Fruit fly (Drosophila melanogaster) whole organism, embryonic: ENCODE results near the gene CG3604.

Experiments
- Atf-2 ChIP-seq: fragments of 200-800 bp; sonication (Bioruptor generic); optimal IDR thresholded peaks from 2 replicates; lab custom pipeline; 2016; ENCODE audit warnings: missing biosample characterization, missing genetic modification characterization
- Bdp1 ChIP-seq: fragments of 200-800 bp; sonication (Bioruptor generic); optimal IDR thresholded peaks from 3 replicates; lab custom pipeline; 2016; ENCODE audit warnings: missing biosample characterization, missing genetic modification characterization
- CG1024 ChIP-seq: fragments of 200-800 bp; sonication (Bioruptor generic); IDR thresholded peaks from 2 replicates; pipeline ENCODE4 v1.3.6; 2022; ENCODE audit warnings: missing biosample characterization, missing genetic modification characterization
- CG11093 ChIP-seq: fragments of 200-800 bp; sonication (Bioruptor generic); IDR thresholded peaks from 3 replicates; pipeline ENCODE4 v1.3.6; 2022; ENCODE audit warnings: missing biosample characterization, missing genetic modification characterization
- CG11504 ChIP-seq: fragments of 200-800 bp; sonication (Bioruptor generic); optimal IDR thresholded peaks from 3 replicates; lab custom pipeline; 2019; ENCODE audit warnings: missing biosample characterization, mild to moderate bottlenecking, missing genetic modification characterization, moderate library complexity
- CG13123 ChIP-seq: fragments of 200-800 bp; sonication (Bioruptor generic); optimal IDR thresholded peaks from 2 replicates; lab custom pipeline; 2016; ENCODE audit warnings: missing biosample characterization, missing genetic modification characterization
- CG13296 ChIP-seq: fragments of 200-800 bp; sonication (Bioruptor generic); optimal IDR thresholded peaks from 3 replicates; lab custom pipeline; 2018; ENCODE audit warnings: missing biosample characterization, mild to moderate bottlenecking, missing genetic modification characterization
- CG14441 ChIP-seq: fragments of 200-800 bp; sonication (Bioruptor generic); IDR thresholded peaks from 2 replicates; pipeline ENCODE4 v1.3.6; 2022; ENCODE audit warnings: missing biosample characterization, missing genetic modification characterization
- CG15011 ChIP-seq: fragments of 200-800 bp; sonication (Bioruptor generic); optimal IDR thresholded peaks from 3 replicates; lab custom pipeline; 2018; ENCODE audit warnings: missing biosample characterization, mild to moderate bottlenecking, missing genetic modification characterization
- CG1602 ChIP-seq: fragments of 200-800 bp; sonication (Bioruptor generic); optimal IDR thresholded peaks from 3 replicates; lab custom pipeline; 2016; ENCODE audit warnings: missing biosample characterization, missing genetic modification characterization
- CG16813 ChIP-seq: fragments of 200-800 bp; sonication (Bioruptor generic); IDR thresholded peaks from 3 replicates; pipeline ENCODE4 v1.3.6; 2022; ENCODE audit warnings: missing biosample characterization, missing genetic modification characterization; ENCODE audit not compliant: partially characterized antibody
- CG2116 ChIP-seq: fragments of 200-800 bp; sonication (Bioruptor generic); optimal IDR thresholded peaks from 3 replicates; lab custom pipeline; 2018; ENCODE audit warnings: missing biosample characterization, mild to moderate bottlenecking, missing genetic modification characterization
- CG2120 ChIP-seq: fragments of 200-800 bp; sonication (Bioruptor generic); optimal IDR thresholded peaks from 3 replicates; lab custom pipeline; 2016; ENCODE audit warnings: missing biosample characterization, missing genetic modification characterization
- CG2202 ChIP-seq: fragments of 200-800 bp; sonication (Bioruptor generic); optimal IDR thresholded peaks from 2 replicates; lab custom pipeline; 2018; ENCODE audit warnings: missing biosample characterization, mild to moderate bottlenecking, missing genetic modification characterization
- CG4404 ChIP-seq: fragments of 200-800 bp; sonication (Bioruptor generic); IDR thresholded peaks from 2 replicates; pipeline ENCODE4 v1.3.6; 2022; ENCODE audit warnings: missing biosample characterization, missing genetic modification characterization
- CG4707 ChIP-seq: fragments of 200-800 bp; sonication (Bioruptor generic); optimal IDR thresholded peaks from 2 replicates; lab custom pipeline; 2018; ENCODE audit warnings: missing biosample characterization, mild to moderate bottlenecking, missing genetic modification characterization, moderate library complexity
- CG7372 ChIP-seq: fragments of 200-800 bp; sonication (Bioruptor generic); IDR thresholded peaks from 2 replicates; pipeline ENCODE4 v1.3.6; 2022; ENCODE audit warnings: missing biosample characterization, missing genetic modification characterization
- CG8089 ChIP-seq: fragments of 200-800 bp; sonication (Bioruptor generic); optimal IDR thresholded peaks from 3 replicates; lab custom pipeline; 2016; ENCODE audit warnings: missing biosample characterization, missing genetic modification characterization
- CG8478 ChIP-seq: fragments of >200 bp; optimal IDR thresholded peaks from 2 replicates; lab custom pipeline; 2018
- CG9817 ChIP-seq: fragments of 200-800 bp; sonication (Bioruptor generic); optimal IDR thresholded peaks from 2 replicates; lab custom pipeline; 2018; ENCODE audit warnings: missing biosample characterization, mild to moderate bottlenecking, missing genetic modification characterization, moderate library complexity
- Dll ChIP-seq: fragments of 200-800 bp; sonication (Bioruptor generic); IDR thresholded peaks from 4 replicates; pipeline ENCODE4 v1.3.6; 2022; ENCODE audit warnings: missing biosample characterization, missing genetic modification characterization; ENCODE audit not compliant: partially characterized antibody
- E2f2 ChIP-seq: fragments of 200-800 bp; sonication (Bioruptor generic); IDR thresholded peaks from 2 replicates; pipeline ENCODE4 v1.3.6; 2022; ENCODE audit warnings: missing biosample characterization, missing genetic modification characterization
- Ets65A ChIP-seq: fragments of 200-800 bp; sonication (Bioruptor generic); peaks from one replicate; lab custom pipeline; 2016; ENCODE audit warnings: missing biosample characterization, missing genetic modification characterization
- Ets97D ChIP-seq: fragments of 200-800 bp; sonication (Bioruptor generic); optimal IDR thresholded peaks from 3 replicates; lab custom pipeline; 2016; ENCODE audit warnings: missing biosample characterization, missing genetic modification characterization
- Fer2 ChIP-seq: fragments of 200-800 bp; sonication (Bioruptor generic); optimal IDR thresholded peaks from 2 replicates; lab custom pipeline; 2018; ENCODE audit warnings: missing biosample characterization, mild to moderate bottlenecking, missing genetic modification characterization, moderate library complexity
- Hey ChIP-seq: fragments of 200-800 bp; sonication (Bioruptor generic); optimal IDR thresholded peaks from 3 replicates; lab custom pipeline; 2018; ENCODE audit warnings: missing biosample characterization, mild to moderate bottlenecking, missing genetic modification characterization
- MESR4 ChIP-seq: fragments of 200-800 bp; sonication (Bioruptor generic); optimal IDR thresholded peaks from 2 replicates; lab custom pipeline; 2018; ENCODE audit warnings: missing biosample characterization, mild to moderate bottlenecking, missing genetic modification characterization, moderate library complexity
- Meics ChIP-seq: fragments of 200-800 bp; sonication (Bioruptor generic); optimal IDR thresholded peaks from 2 replicates; lab custom pipeline; 2017; ENCODE audit warnings: missing biosample characterization, mild to moderate bottlenecking, missing genetic modification characterization
- Nf-YA ChIP-seq: fragments of 200-800 bp; sonication (Bioruptor generic); IDR thresholded peaks from 2 replicates; pipeline ENCODE4 v1.3.6; 2022; ENCODE audit warnings: missing biosample characterization, missing genetic modification characterization
- Oli ChIP-seq: fragments of 200-800 bp; sonication (Bioruptor generic); optimal IDR thresholded peaks from 2 replicates; lab custom pipeline; 2018; ENCODE audit warnings: missing biosample characterization, mild to moderate bottlenecking, missing genetic modification characterization, moderate library complexity
- Optix ChIP-seq: fragments of 200-800 bp; sonication (Bioruptor generic); IDR thresholded peaks from 3 replicates; pipeline ENCODE4 v1.3.6; 2022; ENCODE audit warnings: missing biosample characterization, missing genetic modification characterization
- Pdp1 ChIP-seq, 2 experiments: fragments of 200-800 bp; sonication (Bioruptor generic); optimal IDR thresholded peaks; 3 replicates each; lab custom pipeline; 2016; ENCODE audit warnings: missing biosample characterization in 2 of 2, missing genetic modification characterization in 2 of 2, mild to moderate bottlenecking in 1 of 2, moderate library complexity in 1 of 2
- ac ChIP-seq: fragments of 200-800 bp; sonication (Bioruptor generic); optimal IDR thresholded peaks from 3 replicates; lab custom pipeline; 2017; ENCODE audit warnings: missing biosample characterization, mild to moderate bottlenecking, missing genetic modification characterization
- ato ChIP-seq: fragments of 200-800 bp; sonication (Bioruptor generic); IDR thresholded peaks from 2 replicates; pipeline ENCODE4 v1.3.6; 2022; ENCODE audit warnings: missing biosample characterization, missing genetic modification characterization; ENCODE audit not compliant: partially characterized antibody
- bbx ChIP-seq: fragments of 200-800 bp; sonication (Bioruptor generic); IDR thresholded peaks from 2 replicates; pipeline ENCODE4 v1.3.6; 2022; ENCODE audit warnings: missing biosample characterization, missing genetic modification characterization; ENCODE audit not compliant: partially characterized antibody
- dm ChIP-seq: fragments of 200-800 bp; sonication (Bioruptor generic); optimal IDR thresholded peaks from 3 replicates; lab custom pipeline; 2016; ENCODE audit warnings: missing biosample characterization, missing genetic modification characterization
- grau ChIP-seq: fragments of 200-800 bp; optimal IDR thresholded peaks from 3 replicates; lab custom pipeline; 2019; ENCODE audit warnings: missing biosample characterization, mild to moderate bottlenecking, missing genetic modification characterization, moderate library complexity
- grn ChIP-seq: fragments of 200-800 bp; sonication (Bioruptor generic); optimal IDR thresholded peaks from 3 replicates; lab custom pipeline; 2017; ENCODE audit warnings: missing biosample characterization, missing genetic modification characterization
- knrl ChIP-seq: fragments of 200-800 bp; sonication (Bioruptor generic); IDR thresholded peaks from 3 replicates; pipeline ENCODE4 v1.3.6; 2022; ENCODE audit warnings: missing biosample characterization, missing genetic modification characterization; ENCODE audit not compliant: partially characterized antibody
- lab ChIP-seq: fragments of 200-800 bp; sonication (Bioruptor generic); optimal IDR thresholded peaks from 3 replicates; lab custom pipeline; 2017; ENCODE audit warnings: missing biosample characterization, missing genetic modification characterization, mild to moderate bottlenecking, moderate library complexity, missing genetic modification reagents
- nau ChIP-seq: fragments of 200-800 bp; sonication (Bioruptor generic); optimal IDR thresholded peaks from 3 replicates; lab custom pipeline; 2017; ENCODE audit warnings: missing biosample characterization, mild to moderate bottlenecking, missing genetic modification characterization, missing genetic modification reagents
- nerfin-2 ChIP-seq: fragments of 200-800 bp; sonication (Bioruptor generic); IDR thresholded peaks from 2 replicates; pipeline ENCODE4 v1.3.6; 2022; ENCODE audit warnings: missing biosample characterization, missing genetic modification characterization; ENCODE audit not compliant: partially characterized antibody
- pita ChIP-seq: fragments of 200-800 bp; sonication (Bioruptor generic); optimal IDR thresholded peaks from 2 replicates; lab custom pipeline; 2017; ENCODE audit warnings: missing biosample characterization, mild to moderate bottlenecking, missing genetic modification characterization
- pum ChIP-seq: fragments of 200-800 bp; sonication (Bioruptor generic); optimal IDR thresholded peaks from 2 replicates; lab custom pipeline; 2016; ENCODE audit warnings: missing biosample characterization, missing genetic modification characterization
- sim ChIP-seq: fragments of 200-800 bp; sonication (Bioruptor generic); IDR thresholded peaks from 2 replicates; pipeline ENCODE4 v1.3.6; 2022; ENCODE audit warnings: missing biosample characterization, missing genetic modification characterization
- sqz ChIP-seq: fragments of 200-800 bp; sonication (Bioruptor generic); optimal IDR thresholded peaks from 3 replicates; lab custom pipeline; 2018; ENCODE audit warnings: missing biosample characterization, mild to moderate bottlenecking, missing genetic modification characterization
- stc ChIP-seq: fragments of 200-800 bp; sonication (Bioruptor generic); IDR thresholded peaks from 2 replicates; pipeline ENCODE4 v1.3.6; 2022; ENCODE audit warnings: missing biosample characterization, missing genetic modification characterization
- tgo ChIP-seq: fragments of 200-800 bp; sonication (Bioruptor generic); IDR thresholded peaks from 3 replicates; pipeline ENCODE4 v1.3.6; 2022; ENCODE audit warnings: missing biosample characterization, missing genetic modification characterization
- tio ChIP-seq: fragments of 200-800 bp; sonication (Bioruptor generic); optimal IDR thresholded peaks from 2 replicates; lab custom pipeline; 2017; ENCODE audit warnings: missing biosample characterization, missing genetic modification characterization, inconsistent platforms
- tna ChIP-seq: fragments of 200-800 bp; sonication (Bioruptor generic); IDR thresholded peaks from 2 replicates; pipeline ENCODE4 v1.3.6; 2022; ENCODE audit warnings: missing biosample characterization, missing genetic modification characterization; ENCODE audit not compliant: partially characterized antibody
- wdn ChIP-seq: fragments of 200-800 bp; sonication (Bioruptor generic); IDR thresholded peaks from 2 replicates; pipeline ENCODE4 v1.3.6; 2022; ENCODE audit warnings: missing biosample characterization, missing genetic modification characterization
- zf30C ChIP-seq: fragments of 200-800 bp; sonication (Bioruptor generic); optimal IDR thresholded peaks from 3 replicates; lab custom pipeline; 2018; ENCODE audit warnings: missing biosample characterization, mild to moderate bottlenecking, missing genetic modification characterization

Gene CG3604

DNA sequence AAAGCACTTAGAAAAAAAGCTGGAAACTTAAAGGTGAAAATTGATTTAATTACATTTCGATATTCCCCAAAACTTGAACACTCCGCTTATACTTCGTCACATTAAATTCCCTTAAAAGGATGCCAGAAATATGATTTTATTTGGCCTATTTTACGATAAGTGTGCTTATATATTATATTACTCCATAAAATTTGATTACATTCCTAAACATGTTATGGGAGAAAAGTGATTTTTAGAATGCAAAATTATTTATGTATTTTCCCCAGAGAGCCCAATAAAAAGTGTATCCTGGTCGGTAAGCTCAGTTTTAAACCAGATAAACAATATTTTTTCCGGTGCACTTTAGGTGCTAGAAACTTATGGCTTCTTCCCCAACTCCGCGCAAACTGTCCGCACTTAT lies 40.0 kb upstream of the CG3604 start (continued):
- TF ChIP-seq CG4404 (GFP tag; lab: Robert Waterston, UW), result no peak
- no peak for TF ChIP-seq CG16813 (GFP tag; lab: Robert Waterston, UW)
- TF ChIP-seq CG1024 (GFP tag; lab: Robert Waterston, UW), result no peak
- TF ChIP-seq CG1602 (GFP tag; lab: Kevin White, UChicago), result no peak
- no peak for TF ChIP-seq Hey (tag; lab: Kevin White, UChicago)
- no peak for TF ChIP-seq CG9817 (tag; lab: Kevin White, UChicago)
- no peak for TF ChIP-seq CG2116 (GFP tag; lab: Kevin White, UChicago)
- TF ChIP-seq Bdp1 (GFP tag; lab: Kevin White, UChicago), result no peak
- TF ChIP-seq tio (GFP tag; lab: Kevin White, UChicago), result peak; percentile 17
- no peak for TF ChIP-seq pum
- peak; percentile 43 for TF ChIP-seq CG2120 (GFP tag; lab: Kevin White, UChicago)
- no peak for TF ChIP-seq nerfin-2 (GFP tag; lab: Robert Waterston, UW)
- TF ChIP-seq Pdp1 (GFP tag; optimal IDR thresholded peaks at IDR 0.05; lab: Kevin White, UChicago), result no peak
- no peak for TF ChIP-seq E2f2 (GFP tag; lab: Robert Waterston, UW)
- TF ChIP-seq Oli, result no peak
- no peak for TF ChIP-seq tgo
- no peak for TF ChIP-seq CG15011
- no peak for TF ChIP-seq CG8089
- TF ChIP-seq dm (GFP tag; lab: Kevin White, UChicago), result no peak
- TF ChIP-seq Nf-YA (GFP tag; lab: Robert Waterston, UW), result no peak
- TF ChIP-seq CG14441 (GFP tag; lab: Robert Waterston, UW), result no peak
- TF ChIP-seq lab (GFP tag; lab: Kevin White, UChicago), result peak; percentile 11
- TF ChIP-seq Fer2, result no peak
- TF ChIP-seq CG13123 (GFP tag; lab: Kevin White, UChicago), result no peak
- no peak for TF ChIP-seq grn (GFP tag; lab: Kevin White, UChicago)
- TF ChIP-seq knrl (GFP tag; lab: Robert Waterston, UW), result no peak
- no peak for TF ChIP-seq stc (GFP tag; lab: Robert Waterston, UW)
- no peak for TF ChIP-seq Optix (GFP tag; lab: Robert Waterston, UW)
- TF ChIP-seq pita (GFP tag; lab: Kevin White, UChicago), result no peak
- no peak for TF ChIP-seq sim
- no peak for TF ChIP-seq CG8478 (lab: Kevin White, UChicago)
- TF ChIP-seq wdn (GFP tag; lab: Robert Waterston, UW), result no peak
- no peak for TF ChIP-seq Atf-2 (GFP tag; lab: Kevin White, UChicago)
- TF ChIP-seq CG2202 (tag; lab: Kevin White, UChicago), result no peak
- peak; percentile 19 for TF ChIP-seq Meics
- no peak for TF ChIP-seq sqz
- TF ChIP-seq Ets97D (GFP tag; lab: Kevin White, UChicago), result no peak
- no peak for TF ChIP-seq nau (GFP tag; lab: Kevin White, UChicago)
- no peak for TF ChIP-seq CG7372 (GFP tag; lab: Robert Waterston, UW)
- TF ChIP-seq Ets65A (GFP tag; lab: Kevin White, UChicago), result peak; percentile 15
- TF ChIP-seq CG11093 (GFP tag; lab: Robert Waterston, UW), result no peak
- no peak for TF ChIP-seq zf30C (GFP tag; lab: Kevin White, UChicago)
- peak; percentile 35 for TF ChIP-seq grau
- TF ChIP-seq bbx (GFP tag; lab: Robert Waterston, UW), result no peak
- no peak for TF ChIP-seq tna (GFP tag; lab: Robert Waterston, UW)
- no peak for TF ChIP-seq CG13296 (GFP tag; lab: Kevin White, UChicago)
- no peak for TF ChIP-seq ac (GFP tag; lab: Kevin White, UChicago)
- no peak for TF ChIP-seq CG4707
- no peak for TF ChIP-seq ato (GFP tag; lab: Robert Waterston, UW)
- TF ChIP-seq CG11504 (tag; lab: Kevin White, UChicago), result peak; percentile 45
- TF ChIP-seq MESR4 (GFP tag; lab: Kevin White, UChicago), result no peak
- no peak for TF ChIP-seq Dll (GFP tag; lab: Robert Waterston, UW)
